Worm (Caenorhabditis elegans) whole organism, late embryonic: ENCODE data around the gene R01H2.2.

Source experiments
- F13H6.1 ChIP-seq: sonication (generic microtip); optimal IDR thresholded peaks from 2 replicates; lab custom pipeline; 2016; ENCODE audit warnings: missing genetic modification characterization, missing compliant biosample characterization
- K02D7.2 ChIP-seq: sonication (generic microtip); optimal IDR thresholded peaks from 2 replicates; lab custom pipeline; 2017; ENCODE audit warnings: mild to moderate bottlenecking, missing genetic modification characterization, missing compliant biosample characterization
- K09A11.1 ChIP-seq: sonication (generic microtip); optimal IDR thresholded peaks from 2 replicates; lab custom pipeline; 2017; ENCODE audit warnings: antibody characterized with exemption, mild to moderate bottlenecking, missing genetic modification characterization, missing compliant biosample characterization; ENCODE audit not compliant: insufficient read depth
- T23F11.4 ChIP-seq: fragments of 200-800 bp; sonication (Bioruptor generic); optimal IDR thresholded peaks from 2 replicates; lab custom pipeline; 2018; ENCODE audit warnings: mild to moderate bottlenecking, missing genetic modification characterization, missing compliant biosample characterization
- ama-1 ChIP-seq: fragments of 150-350 bp; optimal IDR thresholded peaks from 2 replicates; lab custom pipeline; 2014
- ceh-14 ChIP-seq: sonication (generic microtip); optimal IDR thresholded peaks from 2 replicates; lab custom pipeline; 2016; ENCODE audit warnings: missing genotype, missing genetic modification characterization, missing compliant biosample characterization
- ceh-18 ChIP-seq: sonication (generic microtip); optimal IDR thresholded peaks from 2 replicates; lab custom pipeline; 2016; ENCODE audit warnings: missing genetic modification characterization, missing compliant biosample characterization
- ceh-24 ChIP-seq: sonication (generic microtip); optimal IDR thresholded peaks from 2 replicates; lab custom pipeline; 2016; ENCODE audit warnings: mild to moderate bottlenecking, missing genetic modification characterization, missing compliant biosample characterization
- ceh-34 ChIP-seq: sonication (generic microtip); optimal IDR thresholded peaks from 2 replicates; lab custom pipeline; 2016; ENCODE audit warnings: mild to moderate bottlenecking, missing genetic modification characterization, missing compliant biosample characterization
- ceh-6 ChIP-seq: fragments of 200-800 bp; sonication (Bioruptor generic); optimal IDR thresholded peaks from 2 replicates; lab custom pipeline; 2018; ENCODE audit warnings: mild to moderate bottlenecking, missing genetic modification characterization, missing compliant biosample characterization
- che-1 ChIP-seq: sonication (generic microtip); optimal IDR thresholded peaks from 2 replicates; lab custom pipeline; 2016; ENCODE audit warnings: mild to moderate bottlenecking, missing genetic modification characterization, missing compliant biosample characterization
- dve-1 ChIP-seq: sonication (generic microtip); optimal IDR thresholded peaks from 2 replicates; lab custom pipeline; 2017; ENCODE audit warnings: antibody characterized with exemption, mild to moderate bottlenecking, missing genetic modification characterization, missing compliant biosample characterization
- elt-2 ChIP-seq: sonication (generic microtip); optimal IDR thresholded peaks from 2 replicates; lab custom pipeline; 2016; ENCODE audit warnings: missing genetic modification reagents, missing genetic modification characterization, missing compliant biosample characterization
- ets-4 ChIP-seq: sonication (generic microtip); optimal IDR thresholded peaks from 2 replicates; lab custom pipeline; 2016; ENCODE audit warnings: missing genetic modification characterization, missing compliant biosample characterization
- eyg-1 ChIP-seq: sonication (generic microtip); optimal IDR thresholded peaks from 2 replicates; lab custom pipeline; 2016; ENCODE audit warnings: missing genotype, missing genetic modification characterization, missing compliant biosample characterization
- fkh-6 ChIP-seq: sonication (generic microtip); optimal IDR thresholded peaks from 2 replicates; lab custom pipeline; 2016; ENCODE audit warnings: missing genetic modification characterization, missing compliant biosample characterization
- hlh-13 ChIP-seq: fragments of 200-800 bp; sonication (Bioruptor generic); optimal IDR thresholded peaks from 2 replicates; lab custom pipeline; 2018; ENCODE audit warnings: mild to moderate bottlenecking, missing genetic modification characterization, missing compliant biosample characterization
- hlh-15 ChIP-seq: sonication (generic microtip); optimal IDR thresholded peaks from 2 replicates; lab custom pipeline; 2016; ENCODE audit warnings: missing genetic modification characterization, missing compliant biosample characterization
- hlh-30 ChIP-seq: sonication (generic microtip); optimal IDR thresholded peaks from 2 replicates; lab custom pipeline; 2017; ENCODE audit warnings: antibody characterized with exemption, missing genetic modification characterization, missing compliant biosample characterization; ENCODE audit not compliant: insufficient read depth
- hlh-6 ChIP-seq: sonication (generic microtip); optimal IDR thresholded peaks from 2 replicates; lab custom pipeline; 2016; ENCODE audit warnings: missing genotype, missing genetic modification characterization, missing compliant biosample characterization
- lin-11 ChIP-seq: fragments of 200-800 bp; sonication (Bioruptor generic); optimal IDR thresholded peaks from 2 replicates; lab custom pipeline; 2018; ENCODE audit warnings: mild to moderate bottlenecking, missing genetic modification characterization, missing compliant biosample characterization
- madf-2 ChIP-seq: sonication (generic microtip); optimal IDR thresholded peaks from 2 replicates; lab custom pipeline; 2017; ENCODE audit warnings: missing genetic modification characterization, missing compliant biosample characterization
- nfya-1 ChIP-seq: sonication (generic microtip); optimal IDR thresholded peaks from 2 replicates; lab custom pipeline; 2017; ENCODE audit warnings: missing genetic modification characterization, mild to moderate bottlenecking, missing compliant biosample characterization, antibody characterized with exemption, moderate library complexity
- nhr-11 ChIP-seq: fragments of 150-350 bp; optimal IDR thresholded peaks from 2 replicates; lab custom pipeline; 2014; ENCODE audit warnings: missing biosample characterization, missing genetic modification characterization
- odd-2 ChIP-seq: sonication (generic microtip); optimal IDR thresholded peaks from 2 replicates; lab custom pipeline; 2017; ENCODE audit warnings: antibody characterized with exemption, mild to moderate bottlenecking, missing genetic modification characterization, missing compliant biosample characterization
- pag-3 ChIP-seq: sonication (generic microtip); optimal IDR thresholded peaks from 2 replicates; lab custom pipeline; 2016; ENCODE audit warnings: missing compliant biosample characterization, missing genetic modification characterization, borderline replicate concordance
- pha-2 ChIP-seq: sonication (generic microtip); optimal IDR thresholded peaks from 2 replicates; lab custom pipeline; 2017; ENCODE audit warnings: mild to moderate bottlenecking, missing genetic modification characterization, missing compliant biosample characterization
- pqm-1 ChIP-seq: sonication (generic microtip); optimal IDR thresholded peaks from 2 replicates; lab custom pipeline; 2016; ENCODE audit warnings: missing genetic modification characterization, missing compliant biosample characterization
- pros-1 ChIP-seq: fragments of 150-350 bp; optimal IDR thresholded peaks from 2 replicates; lab custom pipeline; 2014; ENCODE audit warnings: missing biosample characterization, missing genetic modification reagents, missing genetic modification characterization
- rnt-1 ChIP-seq: sonication (generic microtip); optimal IDR thresholded peaks from 2 replicates; lab custom pipeline; 2016; ENCODE audit warnings: missing genetic modification characterization, missing compliant biosample characterization
- sox-2 ChIP-seq: fragments of 200-800 bp; sonication (Bioruptor generic); IDR thresholded peaks from 2 replicates; pipeline ENCODE4 v1.3.6; 2022; ENCODE audit warnings: missing genetic modification reagents, missing genetic modification characterization, missing compliant biosample characterization
- syd-9 ChIP-seq: sonication (generic microtip); optimal IDR thresholded peaks from 2 replicates; lab custom pipeline; 2016; ENCODE audit warnings: mild to moderate bottlenecking, missing genetic modification characterization, moderate library complexity, missing compliant biosample characterization
- tbx-2 ChIP-seq: sonication (generic microtip); optimal IDR thresholded peaks from 2 replicates; lab custom pipeline; 2016; ENCODE audit warnings: missing genetic modification characterization, missing compliant biosample characterization
- unc-3 ChIP-seq, 2 experiments: fragments of 200-800 bp in 1 of 2; sonication (Bioruptor generic) in 1 of 2; sonication (generic microtip) in 1 of 2; conservative IDR thresholded peaks in 1 of 2; optimal IDR thresholded peaks in 1 of 2; 2 replicates each; pipeline versions ENCODE4 v1.3.6 to Lab custom; 2016 to 2022; ENCODE audit warnings: missing compliant biosample characterization in 2 of 2, missing genetic modification characterization in 2 of 2, missing genetic modification reagents in 1 of 2
- unc-42 ChIP-seq: sonication (generic microtip); optimal IDR thresholded peaks from 2 replicates; lab custom pipeline; 2016; ENCODE audit warnings: missing genotype, missing genetic modification characterization, missing compliant biosample characterization
- unc-86 ChIP-seq: sonication (generic microtip); optimal IDR thresholded peaks from 2 replicates; lab custom pipeline; 2016; ENCODE audit warnings: missing genetic modification characterization, missing compliant biosample characterization
- ztf-16 ChIP-seq: sonication (generic microtip); optimal IDR thresholded peaks from 2 replicates; lab custom pipeline; 2017; ENCODE audit warnings: missing genetic modification characterization, missing compliant biosample characterization

Gene R01H2.2

DNA sequence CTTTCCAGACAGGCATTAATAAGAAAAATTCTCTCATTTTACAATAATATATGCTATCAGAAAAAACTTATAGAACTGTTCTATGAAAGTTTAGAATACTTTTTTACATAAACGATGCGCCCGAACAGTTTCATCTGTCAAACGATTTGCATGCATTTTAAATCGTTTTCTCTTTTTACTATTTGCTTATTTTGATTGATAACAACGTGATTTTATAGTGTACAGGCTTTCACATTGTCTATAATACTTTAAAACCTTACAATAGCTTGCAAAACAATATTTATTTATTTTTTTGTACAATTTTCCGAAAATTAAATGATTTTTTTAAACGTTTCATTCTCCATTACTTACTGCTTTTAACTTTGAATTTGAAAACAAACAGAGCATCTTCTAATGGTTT, 10.7 kb upstream of the R01H2.2 start, which contains the start of gene R01H2.7:
R01H2.7 (minus strand) TSS at position 101 of the 400 bp plus-strand sequence.
- TF ChIP-seq elt-2 (no peak), ceh-24 (tag; lab: Kevin White, UChicago) (no peak), nhr-11 (tag; lab: Kevin White, UChicago) (no peak)

DNA sequence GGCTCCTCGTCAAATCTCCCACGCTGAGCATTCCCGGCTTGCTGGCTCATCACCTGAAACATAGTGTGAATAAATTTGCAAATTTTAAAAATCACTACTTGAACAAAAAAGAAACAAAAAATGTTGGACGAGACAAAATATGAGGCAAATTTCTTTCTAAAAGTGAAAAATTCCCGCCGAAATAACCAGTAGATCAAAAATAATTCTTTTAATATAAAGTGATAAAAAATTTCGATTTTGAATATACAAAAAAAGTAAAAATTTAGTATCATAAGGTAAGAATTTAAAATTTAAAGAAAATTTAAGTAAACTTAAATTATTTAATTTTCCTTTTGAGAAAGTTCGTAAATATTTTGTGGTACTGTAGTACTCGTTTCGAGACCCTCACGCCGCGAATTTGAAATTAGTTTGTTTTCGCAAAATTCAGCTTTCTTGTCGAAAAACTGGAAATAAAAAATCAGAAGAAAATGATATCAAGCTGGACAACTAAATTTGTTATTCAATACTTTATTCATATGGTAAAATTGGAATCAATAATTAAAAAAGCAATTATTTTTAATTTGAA, 4.3 kb downstream of the R01H2.2 start, which contains the start of gene egg-2:
egg-2 (minus strand) TSS at position 53 of the 565 bp plus-strand sequence.
- TF ChIP-seq ceh-18 (tag; lab: Kevin White, UChicago) = no peak
- TF ChIP-seq, all 69 proteins: peak for 0

DNA sequence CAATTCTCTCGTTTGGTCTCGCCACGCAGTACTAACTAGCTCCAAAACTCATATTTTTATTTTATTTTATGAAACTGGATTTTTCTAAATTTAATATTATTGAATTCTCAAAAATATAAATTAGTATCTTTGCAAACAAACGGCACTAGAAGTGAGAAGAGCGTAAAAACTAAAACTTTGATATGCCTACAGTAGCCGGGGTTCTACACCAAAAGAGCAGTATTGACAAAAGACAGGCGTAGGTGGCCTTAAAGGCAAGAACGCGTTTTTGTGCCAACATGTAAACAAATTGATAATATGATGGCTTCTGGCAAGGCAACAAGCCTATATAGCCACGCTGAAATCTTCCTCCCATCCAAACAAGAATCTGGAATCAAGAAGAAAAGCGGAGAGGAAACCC, 6.2 kb downstream of the R01H2.2 start, which contains the start of gene R01H2.1:
R01H2.1 (plus strand) TSS at position 301 of the 400 bp plus-strand sequence.
- no peak for TF ChIP-seq ceh-14
- no peak for TF ChIP-seq ets-4 (tag; lab: Kevin White, UChicago)
- no peak for TF ChIP-seq T23F11.4 (GFP tag; lab: Kevin White, UChicago)
- TF ChIP-seq unc-86 (tag; lab: Kevin White, UChicago) = no peak
- TF ChIP-seq lin-11 (tag; lab: Kevin White, UChicago) = no peak
- TF ChIP-seq eyg-1 (tag; lab: Kevin White, UChicago) = no peak
- TF ChIP-seq ceh-6 (GFP tag; lab: Kevin White, UChicago) = no peak
- TF ChIP-seq pha-2 (tag; lab: Kevin White, UChicago) = no peak
- no peak for TF ChIP-seq ceh-34
- TF ChIP-seq pros-1 (tag; lab: Kevin White, UChicago) = no peak
- no peak for TF ChIP-seq elt-2
- no peak for TF ChIP-seq che-1 (tag; lab: Kevin White, UChicago)
- no peak for TF ChIP-seq nfya-1
- no peak for TF ChIP-seq K09A11.1 (tag; lab: Kevin White, UChicago)
- TF ChIP-seq, all 69 proteins: peak for 0

ce11 chrIII:7063061-7063460, 6.7 kb downstream of the R01H2.2 start:
- TF ChIP-seq hlh-6 (tag; lab: Kevin White, UChicago) = no peak
- TF ChIP-seq ama-1 = no peak
- TF ChIP-seq unc-86 (tag; lab: Kevin White, UChicago) = no peak
- no peak for TF ChIP-seq hlh-30
- no peak for TF ChIP-seq fkh-6 (tag; lab: Kevin White, UChicago)
- no peak for TF ChIP-seq F13H6.1 (tag; lab: Kevin White, UChicago)
- TF ChIP-seq sox-2 (GFP tag; lab: Robert Waterston, UW) = no peak
- no peak for TF ChIP-seq pag-3
- TF ChIP-seq odd-2 (tag; lab: Kevin White, UChicago) = no peak
- no peak for TF ChIP-seq ztf-16 (tag; lab: Kevin White, UChicago)
- TF ChIP-seq madf-2 (tag; lab: Kevin White, UChicago) = no peak
- no peak for TF ChIP-seq ceh-34
- no peak for TF ChIP-seq che-1 (tag; lab: Kevin White, UChicago)
- TF ChIP-seq syd-9 (tag; lab: Kevin White, UChicago) = no peak
- TF ChIP-seq hlh-15 = no peak
- TF ChIP-seq, all 69 proteins: peak for 0

DNA sequence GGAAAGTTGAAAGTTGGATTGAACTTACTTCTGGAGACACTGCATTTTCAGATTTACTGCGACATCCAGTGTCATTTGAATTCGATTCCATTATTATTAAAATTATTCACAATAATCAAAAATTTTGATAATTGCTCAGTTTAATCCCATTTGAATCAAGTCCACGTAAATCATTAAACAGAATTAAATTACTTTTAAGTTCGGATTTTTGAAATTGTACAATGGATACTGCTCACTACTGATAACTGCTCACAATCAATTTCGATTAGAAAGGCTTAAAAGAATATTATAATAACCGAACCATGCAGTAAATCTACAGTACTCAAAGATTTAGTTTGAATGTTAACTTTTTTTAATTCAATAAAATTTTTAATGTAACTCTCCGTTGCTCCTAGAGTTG, 7.8 kb downstream of the R01H2.2 start, which contains the start of gene R01H2.4:
R01H2.4 (minus strand) TSS at position 101 of the 400 bp plus-strand sequence.
- TF ChIP-seq hlh-15 = no peak
- TF ChIP-seq hlh-13 (GFP tag; lab: Kevin White, UChicago) = no peak
- no peak for TF ChIP-seq K02D7.2
- no peak for TF ChIP-seq pqm-1 (tag; lab: Kevin White, UChicago)
- TF ChIP-seq nfya-1 = no peak
- no peak for TF ChIP-seq syd-9 (tag; lab: Kevin White, UChicago)
- TF ChIP-seq rnt-1 = no peak
- no peak for TF ChIP-seq unc-42 (tag; lab: Kevin White, UChicago)
- TF ChIP-seq hlh-30 = no peak
- TF ChIP-seq ets-4 (tag; lab: Kevin White, UChicago) = no peak
- no peak for TF ChIP-seq pha-2 (tag; lab: Kevin White, UChicago)
- no peak for TF ChIP-seq eyg-1 (tag; lab: Kevin White, UChicago)
- TF ChIP-seq ceh-24 (tag; lab: Kevin White, UChicago) = no peak
- TF ChIP-seq hlh-6 (tag; lab: Kevin White, UChicago) = no peak
- TF ChIP-seq fkh-6 (tag; lab: Kevin White, UChicago) = no peak
- no peak for TF ChIP-seq tbx-2 (tag; lab: Kevin White, UChicago)
- no peak for TF ChIP-seq F13H6.1 (tag; lab: Kevin White, UChicago)
- TF ChIP-seq dve-1 (tag; lab: Kevin White, UChicago) = no peak
- no peak for TF ChIP-seq unc-3 (GFP tag; conservative IDR thresholded peaks at IDR 0.05; lab: Robert Waterston, UW)
- TF ChIP-seq unc-3 (tag; optimal IDR thresholded peaks at IDR 0.05; lab: Kevin White, UChicago) = no peak
